Fruit fly (Drosophila melanogaster) whole organism, embryonic: ENCODE measurements around the gene Hmt4-20.
A peak's percentile ranks its signal among the peaks of the same experiment; 100 is the strongest.

Source experiments
- Aef1 ChIP-seq: fragments of 200-800 bp; sonication (Bioruptor generic); IDR thresholded peaks from 3 replicates; pipeline ENCODE4 v1.3.6; 2022; ENCODE audit warnings: missing biosample characterization, missing genetic modification characterization
- Atf-2 ChIP-seq: fragments of 200-800 bp; sonication (Bioruptor generic); optimal IDR thresholded peaks from 2 replicates; lab custom pipeline; 2016; ENCODE audit warnings: missing biosample characterization, missing genetic modification characterization
- CG10147 ChIP-seq: fragments of 200-800 bp; sonication (Bioruptor generic); optimal IDR thresholded peaks from 2 replicates; lab custom pipeline; 2019; ENCODE audit warnings: missing biosample characterization, mild to moderate bottlenecking, missing genetic modification characterization, moderate library complexity
- CG10274 ChIP-seq: fragments of 200-800 bp; sonication (Bioruptor generic); optimal IDR thresholded peaks from 3 replicates; lab custom pipeline; 2017; ENCODE audit warnings: missing biosample characterization, mild to moderate bottlenecking, missing genetic modification characterization
- CG10321 ChIP-seq: fragments of 200-800 bp; sonication (Bioruptor generic); IDR thresholded peaks from 2 replicates; pipeline ENCODE4 v1.3.6; 2022; ENCODE audit warnings: missing biosample characterization, missing genetic modification characterization
- CG13624 ChIP-seq: fragments of 200-800 bp; sonication (Bioruptor generic); optimal IDR thresholded peaks from 2 replicates; lab custom pipeline; 2016; ENCODE audit warnings: missing biosample characterization, missing genetic modification characterization
- CG13775 ChIP-seq: fragments of 200-800 bp; sonication (Bioruptor generic); optimal IDR thresholded peaks from 3 replicates; lab custom pipeline; 2017; ENCODE audit warnings: missing biosample characterization, mild to moderate bottlenecking, missing genetic modification characterization
- CG15696 ChIP-seq: fragments of 200-800 bp; sonication (Bioruptor generic); optimal IDR thresholded peaks from 2 replicates; lab custom pipeline; 2019; ENCODE audit warnings: missing biosample characterization, mild to moderate bottlenecking, missing genetic modification characterization, moderate library complexity
- CG1792 ChIP-seq: fragments of 200-800 bp; sonication (Bioruptor generic); optimal IDR thresholded peaks from 2 replicates; lab custom pipeline; 2016; ENCODE audit warnings: missing biosample characterization, missing genetic modification characterization
- CG18599 ChIP-seq: fragments of 200-800 bp; sonication (Bioruptor generic); optimal IDR thresholded peaks from 3 replicates; lab custom pipeline; 2017; ENCODE audit warnings: missing biosample characterization, missing genetic modification characterization, mild to moderate bottlenecking, moderate library complexity, missing genetic modification reagents
- CG2116 ChIP-seq: fragments of 200-800 bp; sonication (Bioruptor generic); optimal IDR thresholded peaks from 3 replicates; lab custom pipeline; 2018; ENCODE audit warnings: missing biosample characterization, mild to moderate bottlenecking, missing genetic modification characterization
- CG2678 ChIP-seq: fragments of 200-800 bp; sonication (Bioruptor generic); optimal IDR thresholded peaks from 3 replicates; lab custom pipeline; 2019; ENCODE audit warnings: missing biosample characterization, mild to moderate bottlenecking, missing genetic modification characterization, moderate library complexity
- CG2712 ChIP-seq: fragments of 200-800 bp; optimal IDR thresholded peaks from 3 replicates; lab custom pipeline; 2019; ENCODE audit warnings: missing biosample characterization, mild to moderate bottlenecking, missing genetic modification characterization, moderate library complexity
- CG2875 ChIP-seq: fragments of 200-800 bp; sonication (Bioruptor generic); optimal IDR thresholded peaks from 2 replicates; lab custom pipeline; 2017; ENCODE audit warnings: missing biosample characterization, mild to moderate bottlenecking, missing genetic modification characterization, missing genetic modification reagents
- CG31388 ChIP-seq: fragments of 200-800 bp; sonication (Bioruptor generic); optimal IDR thresholded peaks from 2 replicates; lab custom pipeline; 2016; ENCODE audit warnings: missing biosample characterization, missing genetic modification characterization
- CG6272 ChIP-seq: fragments of 200-800 bp; sonication (Bioruptor generic); IDR thresholded peaks from 2 replicates; pipeline ENCODE4 v1.3.6; 2022; ENCODE audit warnings: missing biosample characterization, missing genetic modification characterization
- CG6683 ChIP-seq: fragments of 200-800 bp; sonication (Bioruptor generic); optimal IDR thresholded peaks from 2 replicates; lab custom pipeline; 2017; ENCODE audit warnings: missing biosample characterization, mild to moderate bottlenecking, missing genetic modification characterization, missing genetic modification reagents
- CG6765 ChIP-seq: fragments of 200-800 bp; sonication (Bioruptor generic); optimal IDR thresholded peaks from 3 replicates; lab custom pipeline; 2017; ENCODE audit warnings: missing biosample characterization, mild to moderate bottlenecking, missing genetic modification characterization
- CG7357 ChIP-seq: fragments of 200-800 bp; sonication (Bioruptor generic); IDR thresholded peaks from 3 replicates; pipeline ENCODE4 v1.3.6; 2022; ENCODE audit warnings: missing biosample characterization, missing genetic modification characterization
- CG9817 ChIP-seq: fragments of 200-800 bp; sonication (Bioruptor generic); optimal IDR thresholded peaks from 2 replicates; lab custom pipeline; 2018; ENCODE audit warnings: missing biosample characterization, mild to moderate bottlenecking, missing genetic modification characterization, moderate library complexity
- Chrac-16 ChIP-seq: fragments of 200-800 bp; sonication (Bioruptor generic); optimal IDR thresholded peaks from 3 replicates; lab custom pipeline; 2016; ENCODE audit warnings: missing biosample characterization, missing genetic modification characterization
- Dbx ChIP-seq: fragments of 200-800 bp; sonication (Bioruptor generic); IDR thresholded peaks from 3 replicates; pipeline ENCODE4 v1.3.6; 2022; ENCODE audit warnings: missing biosample characterization, missing genetic modification characterization
- Dfd ChIP-seq, 2 experiments: fragments of >200 bp; optimal IDR thresholded peaks; 2 replicates each; lab custom pipeline; 2017; ENCODE audit warnings: missing biosample characterization in 2 of 2, missing genetic modification characterization in 2 of 2
- Doc3 ChIP-seq: fragments of 200-800 bp; sonication (Bioruptor generic); IDR thresholded peaks from 3 replicates; pipeline ENCODE4 v1.3.6; 2022; ENCODE audit warnings: missing biosample characterization, missing genetic modification characterization; ENCODE audit not compliant: partially characterized antibody
- Dref ChIP-seq: fragments of 200-800 bp; sonication (Bioruptor generic); IDR thresholded peaks from 2 replicates; pipeline ENCODE4 v1.3.6; 2022; ENCODE audit warnings: missing biosample characterization, missing genetic modification characterization
- HLHmδ ChIP-seq: fragments of 200-800 bp; sonication (Bioruptor generic); optimal IDR thresholded peaks from 2 replicates; lab custom pipeline; 2018; ENCODE audit warnings: missing biosample characterization, mild to moderate bottlenecking, missing genetic modification characterization, moderate library complexity
- MESR4 ChIP-seq: fragments of 200-800 bp; sonication (Bioruptor generic); optimal IDR thresholded peaks from 2 replicates; lab custom pipeline; 2018; ENCODE audit warnings: missing biosample characterization, mild to moderate bottlenecking, missing genetic modification characterization, moderate library complexity
- PHDP ChIP-seq: fragments of 200-800 bp; sonication (Bioruptor generic); optimal IDR thresholded peaks from 3 replicates; lab custom pipeline; 2018; ENCODE audit warnings: missing biosample characterization, mild to moderate bottlenecking, missing genetic modification characterization, moderate library complexity
- Pdp1 ChIP-seq, 2 experiments: fragments of 200-800 bp; sonication (Bioruptor generic); optimal IDR thresholded peaks; 3 replicates each; lab custom pipeline; 2016; ENCODE audit warnings: missing biosample characterization in 2 of 2, missing genetic modification characterization in 2 of 2, mild to moderate bottlenecking in 1 of 2, moderate library complexity in 1 of 2
- Scr ChIP-seq: fragments of 200-800 bp; sonication (Bioruptor generic); IDR thresholded peaks from 2 replicates; pipeline ENCODE4 v1.3.6; 2022; ENCODE audit warnings: missing biosample characterization, missing genetic modification characterization; ENCODE audit not compliant: partially characterized antibody
- YL-1 ChIP-seq: fragments of 200-800 bp; sonication (Bioruptor generic); optimal IDR thresholded peaks from 3 replicates; lab custom pipeline; 2017; ENCODE audit warnings: missing biosample characterization, mild to moderate bottlenecking, missing genetic modification characterization
- al ChIP-seq: fragments of 200-800 bp; sonication (Bioruptor generic); IDR thresholded peaks from 2 replicates; pipeline ENCODE4 v1.3.6; 2022; ENCODE audit warnings: missing biosample characterization, missing genetic modification characterization
- br ChIP-seq: fragments of >200 bp; optimal IDR thresholded peaks from 2 replicates; lab custom pipeline; 2017
- caup ChIP-seq: fragments of 200-800 bp; sonication (Bioruptor generic); optimal IDR thresholded peaks from 3 replicates; lab custom pipeline; 2017; ENCODE audit warnings: missing biosample characterization, mild to moderate bottlenecking, missing genetic modification characterization, moderate library complexity; ENCODE audit not compliant: severe bottlenecking
- cg ChIP-seq: fragments of 200-800 bp; sonication (Bioruptor generic); optimal IDR thresholded peaks from 3 replicates; lab custom pipeline; 2019; ENCODE audit warnings: missing biosample characterization, mild to moderate bottlenecking, missing genetic modification characterization, moderate library complexity
- dmrt11E ChIP-seq: fragments of 200-800 bp; sonication (Bioruptor generic); optimal IDR thresholded peaks from 3 replicates; lab custom pipeline; 2018; ENCODE audit warnings: missing biosample characterization, mild to moderate bottlenecking, missing genetic modification characterization, moderate library complexity
- dmrt99B ChIP-seq: fragments of 200-800 bp; sonication (Bioruptor generic); optimal IDR thresholded peaks from 2 replicates; lab custom pipeline; 2018; ENCODE audit warnings: missing biosample characterization, mild to moderate bottlenecking, missing genetic modification characterization, moderate library complexity
- gem ChIP-seq: fragments of 200-800 bp; sonication (Bioruptor generic); optimal IDR thresholded peaks from 2 replicates; lab custom pipeline; 2019; ENCODE audit warnings: missing biosample characterization, mild to moderate bottlenecking, missing genetic modification characterization, moderate library complexity
- hbn ChIP-seq: fragments of 200-800 bp; sonication (Bioruptor generic); IDR thresholded peaks from 2 replicates; pipeline ENCODE4 v1.3.6; 2022; ENCODE audit warnings: missing biosample characterization, missing genetic modification characterization; ENCODE audit not compliant: partially characterized antibody
- jumu ChIP-seq: fragments of 200-800 bp; sonication (Bioruptor generic); optimal IDR thresholded peaks from 3 replicates; lab custom pipeline; 2016; ENCODE audit warnings: missing biosample characterization, missing genetic modification characterization
- lilli ChIP-seq: fragments of 200-800 bp; sonication (Bioruptor generic); optimal IDR thresholded peaks from 3 replicates; lab custom pipeline; 2016; ENCODE audit warnings: missing biosample characterization, missing genetic modification characterization
- nau ChIP-seq: fragments of 200-800 bp; sonication (Bioruptor generic); optimal IDR thresholded peaks from 3 replicates; lab custom pipeline; 2017; ENCODE audit warnings: missing biosample characterization, mild to moderate bottlenecking, missing genetic modification characterization, missing genetic modification reagents
- oc ChIP-seq: fragments of 200-800 bp; sonication (Bioruptor generic); optimal IDR thresholded peaks from 2 replicates; lab custom pipeline; 2018; ENCODE audit warnings: missing biosample characterization, mild to moderate bottlenecking, missing genetic modification characterization, moderate library complexity
- otp ChIP-seq: fragments of 200-800 bp; sonication (Bioruptor generic); IDR thresholded peaks from 3 replicates; pipeline ENCODE4, ENCODE4 v1.3.6; 2022; ENCODE audit warnings: missing biosample characterization, missing genetic modification characterization
- p53 ChIP-seq: fragments of 200-800 bp; sonication (Bioruptor generic); optimal IDR thresholded peaks from 2 replicates; lab custom pipeline; 2016; ENCODE audit warnings: missing biosample characterization, missing genetic modification characterization
- psq ChIP-seq: fragments of 200-800 bp; sonication (Bioruptor generic); optimal IDR thresholded peaks from 2 replicates; lab custom pipeline; 2017; ENCODE audit warnings: missing biosample characterization, missing genetic modification characterization
- ranshi ChIP-seq: fragments of 200-800 bp; sonication (Bioruptor generic); IDR thresholded peaks from 2 replicates; pipeline ENCODE4 v1.3.6; 2022; ENCODE audit warnings: missing biosample characterization, missing genetic modification characterization
- run ChIP-seq: fragments of 200-800 bp; sonication (Bioruptor generic); optimal IDR thresholded peaks from 3 replicates; lab custom pipeline; 2018; ENCODE audit warnings: missing biosample characterization, mild to moderate bottlenecking, missing genetic modification characterization
- salm ChIP-seq: fragments of 200-800 bp; sonication (Bioruptor generic); optimal IDR thresholded peaks from 2 replicates; lab custom pipeline; 2018; ENCODE audit warnings: missing biosample characterization, mild to moderate bottlenecking, missing genetic modification characterization
- shn ChIP-seq: fragments of 200-800 bp; sonication (Bioruptor generic); optimal IDR thresholded peaks from 3 replicates; lab custom pipeline; 2016; ENCODE audit warnings: missing biosample characterization, missing genetic modification characterization
- tup ChIP-seq: fragments of 200-800 bp; sonication (Bioruptor generic); optimal IDR thresholded peaks from 2 replicates; lab custom pipeline; 2016; ENCODE audit warnings: missing biosample characterization, mild to moderate bottlenecking, missing genetic modification characterization, moderate library complexity

Gene Hmt4-20

dm6 chrX:617477-617795 lies 38.4 kb downstream of the Hmt4-20 start (continued):
- peak; percentile 26 for TF ChIP-seq CG13624 (GFP tag; lab: Kevin White, UChicago)
- no peak for TF ChIP-seq CG10147 (GFP tag; lab: Kevin White, UChicago)
- no peak for TF ChIP-seq CG31388 (GFP tag; lab: Kevin White, UChicago)
- TF ChIP-seq al (GFP tag; lab: Robert Waterston, UW): no peak
- no peak for TF ChIP-seq HLHmδ (GFP tag; lab: Kevin White, UChicago)
- no peak for TF ChIP-seq CG2875 (GFP tag; lab: Kevin White, UChicago)
- peak; percentile 5 for TF ChIP-seq CG2712 (tag; lab: Kevin White, UChicago)
- TF ChIP-seq Dbx: no peak
- no peak for TF ChIP-seq ranshi
- no peak for TF ChIP-seq cg (GFP tag; lab: Kevin White, UChicago)
- peak; percentile 85 for TF ChIP-seq Dref
- no peak for TF ChIP-seq CG6683 (GFP tag; lab: Kevin White, UChicago)
- peak; percentile 24 for TF ChIP-seq shn (GFP tag; lab: Kevin White, UChicago)
- peak; percentile 78 for TF ChIP-seq CG2116 (GFP tag; lab: Kevin White, UChicago)
- no peak for TF ChIP-seq CG15696
- no peak for TF ChIP-seq CG2678 (tag; lab: Kevin White, UChicago)
- peak in 1 of 2 experiments; percentile 17 for TF ChIP-seq Pdp1 (GFP tag; optimal IDR thresholded peaks at IDR 0.05; lab: Kevin White, UChicago)
- TF ChIP-seq Atf-2 (GFP tag; lab: Kevin White, UChicago): no peak
- peak; percentile 3 for TF ChIP-seq p53
- no peak for TF ChIP-seq otp (GFP tag; lab: Robert Waterston, UW)
- TF ChIP-seq tup (GFP tag; lab: Kevin White, UChicago): no peak
- no peak for TF ChIP-seq caup (GFP tag; lab: Kevin White, UChicago)
- TF ChIP-seq nau (GFP tag; lab: Kevin White, UChicago): no peak
- no peak for TF ChIP-seq CG6765 (GFP tag; lab: Kevin White, UChicago)
- no peak for TF ChIP-seq PHDP (tag; lab: Kevin White, UChicago)
- TF ChIP-seq oc (tag; lab: Kevin White, UChicago): no peak
- no peak for TF ChIP-seq jumu (GFP tag; lab: Kevin White, UChicago)
- TF ChIP-seq Scr (GFP tag; lab: Robert Waterston, UW): peak; percentile 75
- TF ChIP-seq Dfd (GFP tag; optimal IDR thresholded peaks at IDR 0.05; lab: Kevin White, UChicago): no peak
- no peak for TF ChIP-seq dmrt99B (tag; lab: Kevin White, UChicago)
- TF ChIP-seq CG7357: no peak
- TF ChIP-seq hbn: peak; percentile 76
- peak; percentile 35; the same call in 2 of the 3 replicates for TF ChIP-seq Aef1
- no peak for TF ChIP-seq CG10321 (GFP tag; lab: Robert Waterston, UW)
- no peak for TF ChIP-seq salm (tag; lab: Kevin White, UChicago)
- no peak for TF ChIP-seq gem (tag; lab: Kevin White, UChicago)
- TF ChIP-seq CG18599 (GFP tag; lab: Kevin White, UChicago): no peak
- no peak for TF ChIP-seq CG10274 (GFP tag; lab: Kevin White, UChicago)
- no peak for TF ChIP-seq CG13775
- peak; percentile 42 for TF ChIP-seq lilli (GFP tag; lab: Kevin White, UChicago)
- TF ChIP-seq YL-1: no peak
- no peak for TF ChIP-seq br (lab: Kevin White, UChicago)
- TF ChIP-seq dmrt11E (tag; lab: Kevin White, UChicago): no peak
- TF ChIP-seq MESR4 (GFP tag; lab: Kevin White, UChicago): peak; percentile 35
- TF ChIP-seq CG9817 (tag; lab: Kevin White, UChicago): no peak
- no peak for TF ChIP-seq CG1792 (GFP tag; lab: Kevin White, UChicago)
- TF ChIP-seq Doc3 (GFP tag; lab: Robert Waterston, UW): peak; percentile 73
- TF ChIP-seq Chrac-16 (GFP tag; lab: Kevin White, UChicago): no peak
- no peak for TF ChIP-seq psq (GFP tag; lab: Kevin White, UChicago)
- TF ChIP-seq CG6272: no peak
- TF ChIP-seq run (tag; lab: Kevin White, UChicago): no peak
